Worm (Caenorhabditis elegans): ENCODE measurements around the gene H39E23.2.

- TF ChIP-seq tbx-7 (tag; optimal IDR thresholded peaks at IDR 0.05), result no peak
- no peak for TF ChIP-seq ama-1 (optimal IDR thresholded peaks at IDR 0.05)
- TF ChIP-seq ceh-31 (tag; optimal IDR thresholded peaks at IDR 0.05), result no peak
- no peak for TF ChIP-seq pha-4 (tag; optimal IDR thresholded peaks at IDR 0.05)
- no peak for TF ChIP-seq ceh-34 (tag; optimal IDR thresholded peaks at IDR 0.05)
- no peak for TF ChIP-seq che-1 (tag; optimal IDR thresholded peaks at IDR 0.05)
- TF ChIP-seq ceh-18 (tag; optimal IDR thresholded peaks at IDR 0.05), result no peak
- no peak for TF ChIP-seq F13H6.1 (tag; optimal IDR thresholded peaks at IDR 0.05)
- TF ChIP-seq rnt-1 (tag; optimal IDR thresholded peaks at IDR 0.05), result no peak
- no peak for TF ChIP-seq nfya-1 (tag; optimal IDR thresholded peaks at IDR 0.05)
Observed at ce11 chrV:14150966-14151365, 40.8 kb downstream of the H39E23.2 start.

All from whole organism, late embryonic.